Fruit fly (Drosophila melanogaster) whole organism, pupa: Measurements from ENCODE around the gene CG14960.
A peak's percentile ranks its signal among the peaks of the same experiment; 100 is the strongest.

Experiments used
- CG10348 ChIP-seq: fragments of 200-800 bp; sonication (Bioruptor generic); IDR thresholded peaks from 2 replicates; pipeline ENCODE4 v1.3.6; 2022; ENCODE audit warnings: missing biosample characterization, missing genetic modification characterization
- CG12605 ChIP-seq: fragments of 200-800 bp; sonication (Bioruptor generic); IDR thresholded peaks from 2 replicates; pipeline ENCODE4 v1.3.6; 2022; ENCODE audit warnings: missing biosample characterization, missing genetic modification characterization
- CG13204 ChIP-seq: fragments of 200-800 bp; sonication (Bioruptor generic); optimal IDR thresholded peaks from 2 replicates; lab custom pipeline; 2018; ENCODE audit warnings: missing biosample characterization, mild to moderate bottlenecking, missing genetic modification characterization, moderate library complexity
- CG14655 ChIP-seq: fragments of 200-800 bp; sonication (Bioruptor generic); optimal IDR thresholded peaks from 3 replicates; lab custom pipeline; 2017; ENCODE audit warnings: mild to moderate bottlenecking, missing biosample characterization, missing genetic modification reagents, missing genetic modification characterization
- CG15710 ChIP-seq: fragments of 200-800 bp; sonication (Bioruptor generic); optimal IDR thresholded peaks from 2 replicates; lab custom pipeline; 2018; ENCODE audit warnings: missing biosample characterization, mild to moderate bottlenecking, missing genetic modification characterization, moderate library complexity
- CG17806 ChIP-seq: fragments of 200-800 bp; sonication (Bioruptor generic); optimal IDR thresholded peaks from 2 replicates; lab custom pipeline; 2018; ENCODE audit warnings: missing biosample characterization, mild to moderate bottlenecking, missing genetic modification characterization, moderate library complexity
- CG32121 ChIP-seq: fragments of 200-800 bp; sonication (Bioruptor generic); IDR thresholded peaks from 2 replicates; pipeline ENCODE4 v1.3.6; 2022; ENCODE audit warnings: missing biosample characterization, missing genetic modification characterization
- CG34367 ChIP-seq: fragments of 200-800 bp; sonication (Bioruptor generic); optimal IDR thresholded peaks from 2 replicates; lab custom pipeline; 2018; ENCODE audit warnings: missing biosample characterization, mild to moderate bottlenecking, missing genetic modification characterization
- CG4496 ChIP-seq: fragments of 200-800 bp; sonication (Bioruptor generic); IDR thresholded peaks from 3 replicates; pipeline ENCODE4 v1.3.6; 2022; ENCODE audit warnings: missing biosample characterization, missing genetic modification characterization
- CG8159 ChIP-seq: fragments of 200-800 bp; sonication (Bioruptor generic); optimal IDR thresholded peaks from 3 replicates; lab custom pipeline; 2018; ENCODE audit warnings: missing biosample characterization, mild to moderate bottlenecking, missing genetic modification characterization, moderate library complexity
- CG8301 ChIP-seq: fragments of 200-800 bp; sonication (Bioruptor generic); optimal IDR thresholded peaks from 2 replicates; lab custom pipeline; 2018; ENCODE audit warnings: missing biosample characterization, mild to moderate bottlenecking, missing genetic modification characterization
- CG9948 ChIP-seq: fragments of 200-800 bp; sonication (Bioruptor generic); optimal IDR thresholded peaks from 2 replicates; lab custom pipeline; 2018; ENCODE audit warnings: missing biosample characterization, mild to moderate bottlenecking, missing genetic modification characterization, moderate library complexity
- D1 ChIP-seq: fragments of 200-800 bp; sonication (Bioruptor generic); optimal IDR thresholded peaks from 2 replicates; lab custom pipeline; 2018; ENCODE audit warnings: missing biosample characterization, mild to moderate bottlenecking, missing genetic modification characterization, moderate library complexity
- EcR ChIP-seq: fragments of 200-800 bp; sonication (Bioruptor generic); optimal IDR thresholded peaks from 3 replicates; lab custom pipeline; 2019; ENCODE audit warnings: missing biosample characterization, missing genetic modification characterization, mild to moderate bottlenecking, moderate library complexity, missing genetic modification reagents
- Ets98B ChIP-seq: fragments of 200-800 bp; sonication (Bioruptor generic); IDR thresholded peaks from 2 replicates; pipeline ENCODE4 v1.3.6; 2022; ENCODE audit warnings: missing biosample characterization, missing genetic modification characterization
- Pif1A ChIP-seq: fragments of 200-800 bp; sonication (Bioruptor generic); optimal IDR thresholded peaks from 3 replicates; lab custom pipeline; 2016; ENCODE audit warnings: missing biosample characterization, missing genetic modification characterization
- Pif1B ChIP-seq: fragments of 200-800 bp; sonication (Bioruptor generic); optimal IDR thresholded peaks from 3 replicates; lab custom pipeline; 2016; ENCODE audit warnings: missing biosample characterization, missing genetic modification characterization
- Snoo ChIP-seq: fragments of 200-800 bp; sonication (Bioruptor generic); optimal IDR thresholded peaks from 3 replicates; lab custom pipeline; 2017; ENCODE audit warnings: missing biosample characterization, mild to moderate bottlenecking, missing genetic modification characterization, inconsistent platforms
- fd96Ca ChIP-seq: fragments of 200-800 bp; sonication (Bioruptor generic); IDR thresholded peaks from 3 replicates; pipeline ENCODE4 v1.3.6; 2022; ENCODE audit warnings: missing biosample characterization, missing genetic modification characterization
- gl ChIP-seq: fragments of 200-800 bp; sonication (Bioruptor generic); optimal IDR thresholded peaks from 2 replicates; lab custom pipeline; 2018; ENCODE audit warnings: missing biosample characterization, mild to moderate bottlenecking, missing genetic modification characterization
- rn ChIP-seq: fragments of 200-800 bp; sonication (Bioruptor generic); IDR thresholded peaks from 2 replicates; pipeline ENCODE4 v1.3.6; 2022; ENCODE audit warnings: missing biosample characterization, missing genetic modification characterization

Gene CG14960

DNA sequence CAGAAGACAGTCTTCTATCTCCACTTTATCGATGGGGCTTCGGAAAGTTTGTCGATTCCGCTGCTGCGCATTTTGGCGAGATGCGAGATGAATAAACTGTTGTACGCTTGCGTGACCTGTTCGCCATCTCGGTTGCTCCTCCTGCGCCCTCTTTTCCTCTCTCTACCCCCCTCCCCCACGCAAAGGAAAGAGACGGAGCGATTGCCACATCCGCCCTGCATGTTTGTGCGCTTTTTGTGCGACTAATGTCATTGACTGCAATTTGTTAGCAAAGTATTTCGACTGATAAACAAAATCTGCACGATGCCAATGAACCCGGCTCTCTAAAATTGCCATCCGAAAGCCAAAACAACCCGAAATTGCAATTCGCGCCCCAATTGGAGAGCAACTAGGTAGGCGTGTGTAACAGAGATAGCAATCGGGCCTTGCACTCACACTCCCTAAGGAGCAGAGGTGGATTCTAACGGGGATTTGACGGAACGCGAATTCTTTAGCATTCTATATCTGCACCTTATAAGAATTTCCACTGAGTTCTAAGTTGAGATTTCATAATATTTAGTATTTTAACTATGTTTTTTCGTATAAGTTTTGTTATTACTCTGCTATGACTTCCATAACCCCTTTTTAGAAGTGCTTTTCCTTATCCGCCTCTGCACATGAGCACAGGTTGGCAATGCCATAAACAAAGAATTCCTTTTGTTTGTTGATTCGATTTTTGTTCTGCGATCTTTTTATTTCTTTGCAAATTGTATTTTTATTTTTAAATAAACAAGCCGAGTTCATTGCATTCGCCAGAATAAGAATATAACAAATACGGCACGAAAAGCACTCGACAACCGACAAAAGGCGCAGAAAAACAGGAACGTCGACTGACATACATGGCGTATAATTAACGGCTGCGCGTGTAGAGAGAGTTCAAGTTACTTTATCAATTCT, 23.4 kb upstream of the CG14960 start, which contains the start of gene CG43389:
TSS of gene CG43389 (plus strand) at position 886 of the 936 bp plus-strand sequence.
- TF ChIP-seq CG34367 (tag; lab: Kevin White, UChicago): peak; percentile 92
- TF ChIP-seq CG17806: peak; percentile 88
- peak; percentile 85 for TF ChIP-seq CG9948 (tag; lab: Kevin White, UChicago)
- TF ChIP-seq rn (GFP tag; lab: Robert Waterston, UW): peak; percentile 53
- TF ChIP-seq CG10348 (GFP tag; lab: Robert Waterston, UW): peak; percentile 64
- peak; percentile 96 for TF ChIP-seq CG15710 (tag; lab: Kevin White, UChicago)
- peak; percentile 76 for TF ChIP-seq Pif1B
- TF ChIP-seq CG8301 (tag; lab: Kevin White, UChicago): peak; percentile 56
- peak; percentile 83; the same call in 2 of the 3 replicates for TF ChIP-seq fd96Ca (GFP tag; lab: Robert Waterston, UW)
- peak; percentile 82 for TF ChIP-seq Pif1A (GFP tag; lab: Kevin White, UChicago)
- peak; percentile 74; the same call in 1 of the 2 replicates for TF ChIP-seq CG32121 (GFP tag; lab: Robert Waterston, UW)
- peak; percentile 43 for TF ChIP-seq D1 (tag; lab: Kevin White, UChicago)
- peak; percentile 90 for TF ChIP-seq gl (tag; lab: Kevin White, UChicago)
- TF ChIP-seq CG8159 (tag; lab: Kevin White, UChicago): peak; percentile 92
- peak; percentile 97 for TF ChIP-seq Snoo (tag; lab: Kevin White, UChicago)
- peak; percentile 77 for TF ChIP-seq CG4496
- TF ChIP-seq CG13204: peak; percentile 82
- TF ChIP-seq Ets98B (GFP tag; lab: Robert Waterston, UW): peak; percentile 81
- TF ChIP-seq CG14655: peak; percentile 76
- peak; percentile 27; the same call in 1 of the 2 replicates for TF ChIP-seq CG12605
- peak; percentile 86 for TF ChIP-seq EcR (GFP tag; lab: Kevin White, UChicago)

DNA sequence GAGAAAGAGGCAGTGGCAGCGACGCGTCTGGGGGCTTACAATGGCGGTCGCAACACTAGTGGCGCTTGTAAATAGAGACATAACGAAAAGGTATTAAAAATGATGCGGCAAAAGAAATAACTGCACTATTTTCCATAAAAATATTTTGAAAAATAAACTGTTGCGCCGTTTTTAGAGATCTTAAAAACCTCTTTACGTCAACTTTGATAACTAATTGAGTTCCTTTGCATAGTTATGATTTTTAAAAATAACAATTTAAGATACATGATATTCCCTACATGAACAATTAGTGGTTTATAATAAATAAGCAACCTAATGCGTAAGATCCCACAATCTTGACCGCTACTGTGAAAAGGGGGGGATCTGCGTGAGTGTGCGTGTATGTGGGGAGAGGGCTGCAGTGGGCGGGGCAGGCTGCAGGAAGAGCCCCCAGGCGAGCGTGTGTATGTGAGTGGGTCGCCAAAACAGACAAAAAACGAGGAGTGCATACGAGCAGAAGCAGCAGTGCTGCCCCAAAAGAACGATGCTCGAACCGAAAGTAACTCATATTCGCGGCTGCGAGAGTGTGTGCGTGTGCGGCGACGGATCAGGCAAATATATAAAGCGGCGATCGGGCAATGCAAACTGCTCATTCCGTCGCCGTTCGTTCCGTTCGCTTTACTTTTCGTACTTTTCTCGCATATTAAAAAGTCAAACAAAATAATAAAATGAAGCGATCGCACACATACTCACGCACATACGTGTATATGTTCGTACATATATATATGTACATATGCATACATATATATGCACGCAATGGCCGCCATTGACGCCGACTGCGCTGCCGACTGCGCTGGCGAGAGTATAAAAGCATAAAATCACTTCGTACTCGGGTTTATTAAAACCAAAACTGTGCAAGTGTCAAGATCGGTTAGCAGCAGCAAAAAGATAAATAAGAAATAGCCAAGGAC, 21.8 kb upstream of the CG14960 start:
- TF ChIP-seq D1 (tag; lab: Kevin White, UChicago) (peak; percentile 97), CG14655 (peak; percentile 93), rn (GFP tag; lab: Robert Waterston, UW) (peak; percentile 66; the same call in 1 of the 2 replicates), fd96Ca (GFP tag; lab: Robert Waterston, UW) (peak; percentile 82; the same call in 2 of the 3 replicates), CG4496 (peak; percentile 67), CG9948 (tag; lab: Kevin White, UChicago) (peak; percentile 98), Pif1B (peak; percentile 94), Snoo (tag; lab: Kevin White, UChicago) (peak; percentile 47), Pif1A (GFP tag; lab: Kevin White, UChicago) (peak; percentile 96), Ets98B (GFP tag; lab: Robert Waterston, UW) (peak; percentile 69), CG8301 (tag; lab: Kevin White, UChicago) (peak; percentile 91), CG13204 (peak; percentile 94), CG8159 (tag; lab: Kevin White, UChicago) (peak; percentile 99), CG34367 (tag; lab: Kevin White, UChicago) (peak; percentile 96), CG17806 (peak; percentile 95), gl (tag; lab: Kevin White, UChicago) (peak; percentile 84), CG32121 (GFP tag; lab: Robert Waterston, UW) (peak; percentile 83), CG12605 (peak; percentile 72), CG15710 (tag; lab: Kevin White, UChicago) (peak; percentile 98), CG10348 (GFP tag; lab: Robert Waterston, UW) (no peak; the same call in 1 of the 2 replicates), EcR (GFP tag; lab: Kevin White, UChicago) (peak; percentile 90)

DNA sequence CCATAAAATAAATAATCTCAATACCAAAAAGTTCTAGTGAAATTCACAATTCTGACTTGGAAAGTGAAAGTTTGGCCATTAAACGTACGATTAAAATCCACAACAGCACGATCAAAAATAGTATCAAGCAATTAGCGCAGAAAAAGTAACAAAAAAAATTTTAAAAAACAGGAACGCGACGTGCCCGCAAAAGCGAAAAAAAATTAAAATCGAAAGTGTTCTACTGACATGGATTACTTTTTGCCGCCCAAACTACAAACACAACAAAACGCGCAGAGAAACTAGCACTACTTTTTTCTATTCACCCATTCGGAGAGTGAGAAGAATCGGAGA, 21.2 kb upstream of the CG14960 start:
- no peak for TF ChIP-seq CG17806
- no peak for TF ChIP-seq CG4496
- TF ChIP-seq CG10348 (GFP tag; lab: Robert Waterston, UW): no peak

DNA sequence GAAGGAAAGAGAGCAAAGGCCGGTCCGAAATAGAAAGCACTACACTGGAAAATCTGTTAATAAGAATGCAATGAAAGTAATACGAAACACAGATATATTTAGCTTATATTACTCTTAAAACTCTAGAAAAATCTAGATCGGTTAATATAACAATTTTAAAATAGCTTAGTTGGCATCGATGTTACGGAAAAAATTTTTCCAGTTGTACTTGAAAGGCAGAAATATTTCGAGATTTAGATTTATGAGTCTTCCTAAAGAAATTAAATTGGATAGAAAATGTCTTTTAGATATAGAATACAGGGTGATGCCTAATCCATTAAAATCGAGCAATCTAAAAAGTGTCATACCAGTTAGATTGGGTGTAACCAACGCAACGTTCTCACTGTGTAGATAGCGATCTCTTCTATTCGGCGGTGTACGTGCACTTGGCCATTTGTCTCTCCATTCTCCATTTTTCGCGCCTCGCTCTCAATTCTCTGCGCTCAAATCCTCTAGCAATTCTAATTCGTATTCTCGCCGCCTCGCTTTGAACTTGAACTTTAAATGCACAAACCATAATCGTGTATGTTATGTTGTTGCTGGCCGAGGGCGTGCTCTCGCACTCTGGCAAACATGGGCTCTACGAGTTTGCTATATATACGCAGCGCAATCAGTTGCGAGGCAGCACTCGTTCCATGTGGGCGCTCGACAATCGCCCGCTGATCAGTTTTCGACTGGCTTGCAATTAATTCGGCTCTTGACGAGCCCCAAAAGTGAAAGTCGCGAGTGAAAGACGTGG, 20.6 kb upstream of the CG14960 start:
- peak; percentile 34 for TF ChIP-seq CG13204
- TF ChIP-seq CG17806: peak; percentile 71
- peak; percentile 12; the same call in 1 of the 2 replicates for TF ChIP-seq rn (GFP tag; lab: Robert Waterston, UW)
- TF ChIP-seq gl (tag; lab: Kevin White, UChicago): no peak
- peak; percentile 78 for TF ChIP-seq fd96Ca (GFP tag; lab: Robert Waterston, UW)
- TF ChIP-seq CG4496: peak; percentile 85
- peak; percentile 81 for TF ChIP-seq Pif1A (GFP tag; lab: Kevin White, UChicago)
- TF ChIP-seq Ets98B (GFP tag; lab: Robert Waterston, UW): peak; percentile 76
- TF ChIP-seq CG15710 (tag; lab: Kevin White, UChicago): peak; percentile 64
- peak; percentile 63 for TF ChIP-seq CG8159 (tag; lab: Kevin White, UChicago)
- TF ChIP-seq CG8301 (tag; lab: Kevin White, UChicago): peak; percentile 96
- TF ChIP-seq CG34367 (tag; lab: Kevin White, UChicago): peak; percentile 72
- 0 out of 2 replicates have a peak, but pooled peaks have one; percentile 8 for TF ChIP-seq CG12605
- TF ChIP-seq EcR (GFP tag; lab: Kevin White, UChicago): no peak
- TF ChIP-seq CG32121 (GFP tag; lab: Robert Waterston, UW): peak; percentile 80
- peak; percentile 98 for TF ChIP-seq CG14655
- TF ChIP-seq CG9948 (tag; lab: Kevin White, UChicago): peak; percentile 85
- TF ChIP-seq Snoo (tag; lab: Kevin White, UChicago): no peak
- peak; percentile 72 for TF ChIP-seq Pif1B
- peak; percentile 52 for TF ChIP-seq D1 (tag; lab: Kevin White, UChicago)
- TF ChIP-seq CG10348 (GFP tag; lab: Robert Waterston, UW): peak; percentile 73
